Worm (Caenorhabditis elegans) whole organism, L1 larva: ENCODE measurements around the gene clec-73.

Experiments used
- C04F5.9 ChIP-seq: sonication (generic microtip); optimal IDR thresholded peaks from 2 replicates; lab custom pipeline; 2016; ENCODE audit warnings: missing genetic modification characterization, missing compliant biosample characterization
- aly-2 ChIP-seq: fragments of 150-350 bp; optimal IDR thresholded peaks from 2 replicates; lab custom pipeline; 2014; ENCODE audit warnings: missing biosample characterization, missing genetic modification characterization
- ceh-88 ChIP-seq: fragments of 200-800 bp; sonication (Bioruptor generic); IDR thresholded peaks from 2 replicates; pipeline ENCODE4 v1.3.6; 2022; ENCODE audit warnings: missing genetic modification characterization, missing compliant biosample characterization
- ceh-90 ChIP-seq: sonication (generic microtip); optimal IDR thresholded peaks from 2 replicates; lab custom pipeline; 2016; ENCODE audit warnings: missing genetic modification characterization, missing compliant biosample characterization
- dpl-1 ChIP-seq, 3 experiments: fragments of 150-350 bp in 2 of 3; sonication (generic microtip) in 1 of 3; optimal IDR thresholded peaks; 2 replicates each; lab custom pipeline; 2014 to 2017; ENCODE audit warnings: missing biosample characterization in 3 of 3, missing genetic modification characterization in 3 of 3, missing genetic modification reagents in 3 of 3
- dsc-1 ChIP-seq: sonication (generic microtip); optimal IDR thresholded peaks from 2 replicates; lab custom pipeline; 2016; ENCODE audit warnings: mild to moderate bottlenecking, missing genetic modification characterization, missing compliant biosample characterization
- efl-1 ChIP-seq, 4 experiments: fragments of 150-350 bp; optimal IDR thresholded peaks in 3 of 4; peaks in 1 of 4; 1 replicate in 1 of 4; 2 replicates in 3 of 4; lab custom pipeline; 2014; ENCODE audit warnings: missing biosample characterization in 2 of 4, missing genetic modification characterization in 2 of 4, missing genetic modification reagents in 2 of 4
- efl-3 ChIP-seq: fragments of 200-800 bp; sonication (Bioruptor generic); optimal IDR thresholded peaks from 2 replicates; lab custom pipeline; 2018; ENCODE audit warnings: mild to moderate bottlenecking, missing genetic modification characterization, missing compliant biosample characterization
- elt-2 ChIP-seq: sonication (generic microtip); optimal IDR thresholded peaks from 2 replicates; lab custom pipeline; 2016; ENCODE audit warnings: missing genetic modification characterization, mild to moderate bottlenecking, inconsistent platforms, missing compliant biosample characterization, missing genetic modification reagents
- ets-5 ChIP-seq: fragments of 200-800 bp; sonication (Bioruptor generic); IDR thresholded peaks from 2 replicates; pipeline ENCODE4 v1.3.6; 2022; ENCODE audit warnings: missing genetic modification characterization, missing compliant biosample characterization
- fkh-10 ChIP-seq: sonication (generic microtip); optimal IDR thresholded peaks from 2 replicates; lab custom pipeline; 2017; ENCODE audit warnings: missing biosample characterization, missing genetic modification reagents, missing genetic modification characterization
- fos-1 ChIP-seq: fragments of 150-350 bp; optimal IDR thresholded peaks from 2 replicates; lab custom pipeline; 2014; ENCODE audit warnings: missing biosample characterization, missing genetic modification characterization
- grh-1 ChIP-seq: fragments of 200-800 bp; sonication (Bioruptor generic); IDR thresholded peaks from 2 replicates; pipeline ENCODE4 v1.3.6; 2022; ENCODE audit warnings: missing genetic modification reagents, missing genetic modification characterization, missing compliant biosample characterization
- hpl-2 ChIP-seq: fragments of 150-350 bp; optimal IDR thresholded peaks from 2 replicates; lab custom pipeline; 2014; ENCODE audit warnings: missing biosample characterization, missing genetic modification reagents, missing genetic modification characterization
- isw-1 ChIP-seq: fragments of 200-800 bp; sonication (Bioruptor generic); IDR thresholded peaks from 2 replicates; pipeline ENCODE4 v1.3.6; 2022; ENCODE audit warnings: missing genetic modification characterization, missing compliant biosample characterization
- lin-14 ChIP-seq: fragments of 200-800 bp; sonication (Bioruptor generic); optimal IDR thresholded peaks from 2 replicates; lab custom pipeline; 2018; ENCODE audit warnings: mild to moderate bottlenecking, missing genetic modification characterization, moderate library complexity, missing compliant biosample characterization
- lin-35 ChIP-seq, 2 experiments: fragments of 150-350 bp; optimal IDR thresholded peaks; 2 replicates each; lab custom pipeline; 2014; ENCODE audit warnings: missing biosample characterization in 2 of 2, missing genetic modification characterization in 2 of 2, missing genetic modification reagents in 2 of 2
- lsy-2 ChIP-seq, 2 experiments: fragments of 150-350 bp; optimal IDR thresholded peaks; 2 replicates each; lab custom pipeline; 2014; ENCODE audit warnings: missing biosample characterization in 2 of 2, missing genetic modification characterization in 2 of 2
- mdl-1 ChIP-seq, 2 experiments: fragments of 150-350 bp; optimal IDR thresholded peaks; 2 replicates each; lab custom pipeline; 2014 to 2017; ENCODE audit warnings: missing biosample characterization in 2 of 2, missing genetic modification characterization in 2 of 2, inconsistent platforms in 1 of 2
- mef-2 ChIP-seq: fragments of 150-350 bp; optimal IDR thresholded peaks from 2 replicates; lab custom pipeline; 2014; ENCODE audit warnings: missing biosample characterization, missing genetic modification characterization
- nhr-20 ChIP-seq: sonication (generic microtip); optimal IDR thresholded peaks from 2 replicates; lab custom pipeline; 2016; ENCODE audit warnings: mild to moderate bottlenecking, missing genetic modification characterization, missing compliant biosample characterization
- nhr-237 ChIP-seq: fragments of 150-350 bp; optimal IDR thresholded peaks from 2 replicates; lab custom pipeline; 2014; ENCODE audit warnings: missing biosample characterization, missing genetic modification characterization
- nhr-47 ChIP-seq: sonication (generic microtip); optimal IDR thresholded peaks from 2 replicates; lab custom pipeline; 2016; ENCODE audit warnings: mild to moderate bottlenecking, missing genetic modification characterization, moderate library complexity, missing compliant biosample characterization
- nhr-76 ChIP-seq: sonication (generic microtip); optimal IDR thresholded peaks from 2 replicates; lab custom pipeline; 2017; ENCODE audit warnings: missing biosample characterization, missing genetic modification characterization
- nhr-85 ChIP-seq: sonication (generic microtip); peaks from one replicate; lab custom pipeline; 2016; ENCODE audit warnings: missing genetic modification characterization, inconsistent platforms, missing compliant biosample characterization
- pag-3 ChIP-seq: sonication (generic microtip); optimal IDR thresholded peaks from 2 replicates; lab custom pipeline; 2017; ENCODE audit warnings: missing genetic modification characterization, mild to moderate bottlenecking, missing compliant biosample characterization, antibody characterized with exemption, borderline replicate concordance; ENCODE audit not compliant: insufficient read depth
- skn-1 ChIP-seq: fragments of 150-350 bp; optimal IDR thresholded peaks from 2 replicates; lab custom pipeline; 2014; ENCODE audit warnings: missing biosample characterization, missing genetic modification characterization
- snu-23 ChIP-seq: sonication (generic microtip); optimal IDR thresholded peaks from 2 replicates; lab custom pipeline; 2016; ENCODE audit warnings: missing genetic modification characterization, missing compliant biosample characterization
- tbx-2 ChIP-seq: sonication (generic microtip); optimal IDR thresholded peaks from 2 replicates; lab custom pipeline; 2016; ENCODE audit warnings: missing genetic modification characterization, missing compliant biosample characterization
- tlp-1 ChIP-seq: fragments of 150-350 bp; optimal IDR thresholded peaks from 2 replicates; lab custom pipeline; 2014; ENCODE audit warnings: missing biosample characterization, missing genetic modification characterization
- unc-30 ChIP-seq: sonication (generic microtip); optimal IDR thresholded peaks from 2 replicates; lab custom pipeline; 2017; ENCODE audit warnings: missing biosample characterization, missing genetic modification characterization
- unc-62 ChIP-seq: fragments of 150-350 bp; optimal IDR thresholded peaks from 2 replicates; lab custom pipeline; 2014; ENCODE audit warnings: missing biosample characterization, missing genetic modification reagents, missing genetic modification characterization
- zip-4 ChIP-seq: fragments of 200-800 bp; sonication (Bioruptor generic); optimal IDR thresholded peaks from 2 replicates; lab custom pipeline; 2018; ENCODE audit warnings: mild to moderate bottlenecking, missing genetic modification characterization, moderate library complexity, missing compliant biosample characterization

clec-73 gene

ce11 chrIV:3956095-3956494 is at the start of gene clec-73:
Gene clec-73, minus strand, starts transcription at chrIV:3956195.
- TF ChIP-seq nhr-237 (tag; lab: Kevin White, UChicago) (no peak), dsc-1 (no peak)

DNA sequence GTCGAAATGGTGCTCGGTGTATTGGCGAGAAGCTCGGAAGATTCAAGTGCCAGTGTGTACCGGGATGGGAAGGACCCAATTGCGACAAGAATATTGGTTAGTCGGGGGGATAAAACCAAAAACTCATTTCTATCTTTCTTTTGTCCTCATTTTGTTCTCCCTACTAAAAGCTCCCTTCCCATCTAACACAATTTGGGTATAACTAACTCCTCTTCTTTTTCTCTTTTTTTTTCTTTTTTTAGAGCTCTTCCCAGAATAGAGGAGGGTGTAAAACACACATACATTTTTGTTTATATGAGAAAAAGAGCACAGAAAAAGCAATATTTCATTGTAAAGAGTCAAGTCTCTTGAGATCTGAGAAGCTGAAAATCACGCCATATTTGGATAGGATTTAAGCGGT is 49.2 kb upstream of the clec-73 start:
- peak; percentile 58 for TF ChIP-seq lin-14 (GFP tag; lab: Kevin White, UChicago)
- peak; percentile 42 for TF ChIP-seq fkh-10 (GFP tag; lab: Kevin White, UChicago)
- no peak for TF ChIP-seq mef-2 (tag; lab: Kevin White, UChicago)
- no peak for TF ChIP-seq ets-5 (GFP tag; lab: Robert Waterston, UW)

ce11 chrIV:4004221-4004620 is 48.2 kb upstream of the clec-73 start:
- TF ChIP-seq ceh-90 (tag; lab: Kevin White, UChicago) (no peak), ceh-88 (GFP tag; lab: Robert Waterston, UW) (no peak), unc-62 (no peak), C04F5.9 (tag; lab: Kevin White, UChicago) (no peak), tbx-2 (no peak), lin-35 (GFP tag; optimal IDR thresholded peaks at IDR 0.05; lab: Kevin White, UChicago) (no peak), aly-2 (tag; lab: Kevin White, UChicago) (no peak), nhr-76 (no peak), snu-23 (GFP tag; lab: Kevin White, UChicago) (no peak)
- TF ChIP-seq, all 84 proteins: peak for 0

DNA sequence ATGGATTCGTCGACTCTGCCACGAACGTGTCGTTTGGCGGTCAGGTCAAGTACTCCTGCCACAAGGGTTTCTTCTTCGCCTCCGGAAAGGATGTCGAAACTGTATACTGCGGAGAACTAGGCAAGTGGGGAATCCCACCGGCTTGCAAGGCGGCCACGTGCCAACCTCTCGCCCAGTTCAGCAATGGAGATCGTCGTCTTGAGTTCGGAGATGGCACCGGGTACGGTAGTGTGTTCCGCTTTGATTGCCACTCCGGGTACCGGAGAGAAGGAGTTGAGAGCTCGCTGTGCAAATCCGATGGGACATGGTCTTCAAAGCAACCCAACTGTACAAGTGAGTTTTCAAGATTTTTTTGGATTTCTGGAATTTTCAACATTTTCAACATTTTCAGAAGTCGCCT is 43.7 kb upstream of the clec-73 start:
- TF ChIP-seq zip-4 = no peak

ce11 chrIV:3998517-3998916 is 42.5 kb upstream of the clec-73 start, which contains the start of gene F47C12.8:
Gene F47C12.8, minus strand, starts transcription at chrIV:3998617.
- TF ChIP-seq efl-3 (GFP tag; lab: Kevin White, UChicago) = no peak
- TF ChIP-seq nhr-20 (tag; lab: Kevin White, UChicago) = no peak
- no peak for TF ChIP-seq lsy-2 (tag; optimal IDR thresholded peaks at IDR 0.05; lab: Kevin White, UChicago)
- no peak for TF ChIP-seq tlp-1
- no peak for TF ChIP-seq skn-1 (tag; lab: Kevin White, UChicago)
- TF ChIP-seq unc-62 = no peak
- TF ChIP-seq mdl-1 (tag; optimal IDR thresholded peaks at IDR 0.05; lab: Kevin White, UChicago) = no peak
- no peak for TF ChIP-seq nhr-85 (tag; lab: Kevin White, UChicago)
- TF ChIP-seq fos-1 (tag; lab: Kevin White, UChicago) = no peak
- TF ChIP-seq hpl-2 (GFP tag; lab: Kevin White, UChicago) = no peak
- no peak for TF ChIP-seq elt-2 (tag; lab: Kevin White, UChicago)
- no peak for TF ChIP-seq grh-1 (GFP tag; lab: Robert Waterston, UW)
- TF ChIP-seq pag-3 (tag; lab: Kevin White, UChicago) = no peak
- no peak for TF ChIP-seq unc-30 (tag; lab: Kevin White, UChicago)
- no peak for TF ChIP-seq isw-1 (GFP tag; lab: Robert Waterston, UW)
- TF ChIP-seq nhr-47 (tag; lab: Kevin White, UChicago) = no peak

DNA sequence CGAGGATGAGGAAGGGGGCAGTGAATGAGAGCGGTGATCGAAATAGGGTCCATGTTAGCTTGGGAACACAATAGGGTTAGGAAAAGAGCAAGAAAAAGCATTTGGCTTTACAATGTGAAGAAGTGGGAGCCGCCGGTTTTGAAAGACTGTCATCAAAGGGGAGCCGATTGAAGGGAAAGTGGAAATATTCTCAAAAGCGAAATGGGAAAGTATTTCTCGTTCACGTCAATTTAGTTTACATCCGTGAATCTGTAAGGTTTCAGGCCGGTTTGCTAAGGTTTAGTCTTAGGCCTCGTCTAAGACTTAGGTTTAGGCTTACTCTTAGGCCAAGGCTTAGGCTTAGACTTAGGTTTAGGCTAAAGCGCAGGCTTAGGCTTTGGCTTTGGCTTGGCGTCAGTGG is 39.4 kb upstream of the clec-73 start, which contains the start of gene F47C12.7:
Gene F47C12.7, minus strand, starts transcription at position 101 of the 400 bp plus-strand sequence.
- TF ChIP-seq dpl-1 (GFP tag; optimal IDR thresholded peaks at IDR 0.05; lab: Kevin White, UChicago) (no peak), efl-1 (optimal IDR thresholded peaks at IDR 0.05; lab: Kevin White, UChicago) (no peak), efl-1 (GFP tag; optimal IDR thresholded peaks at IDR 0.05 in 1 of 2; lab: Kevin White, UChicago) (peak in 1 of 2 experiments; percentile 60)
- TF ChIP-seq, all 84 proteins: peak for 1
